Worm (Caenorhabditis elegans) whole organism, L1 larva: ENCODE results near the gene C34C12.9.

Source experiments
- Y116A8C.19 ChIP-seq: sonication (generic microtip); optimal IDR thresholded peaks from 2 replicates; lab custom pipeline; 2016; ENCODE audit warnings: missing compliant biosample characterization, missing genetic modification characterization, borderline replicate concordance
- efl-1 ChIP-seq, 4 experiments: fragments of 150-350 bp; optimal IDR thresholded peaks in 3 of 4; peaks in 1 of 4; 1 replicate in 1 of 4; 2 replicates in 3 of 4; lab custom pipeline; 2014; ENCODE audit warnings: missing biosample characterization in 2 of 4, missing genetic modification characterization in 2 of 4, missing genetic modification reagents in 2 of 4
- hpl-2 ChIP-seq: fragments of 150-350 bp; optimal IDR thresholded peaks from 2 replicates; lab custom pipeline; 2014; ENCODE audit warnings: missing biosample characterization, missing genetic modification reagents, missing genetic modification characterization
- isw-1 ChIP-seq: fragments of 200-800 bp; sonication (Bioruptor generic); IDR thresholded peaks from 2 replicates; pipeline ENCODE4 v1.3.6; 2022; ENCODE audit warnings: missing genetic modification characterization, missing compliant biosample characterization
- lin-14 ChIP-seq: fragments of 200-800 bp; sonication (Bioruptor generic); optimal IDR thresholded peaks from 2 replicates; lab custom pipeline; 2018; ENCODE audit warnings: mild to moderate bottlenecking, missing genetic modification characterization, moderate library complexity, missing compliant biosample characterization
- lin-35 ChIP-seq, 2 experiments: fragments of 150-350 bp; optimal IDR thresholded peaks; 2 replicates each; lab custom pipeline; 2014; ENCODE audit warnings: missing biosample characterization in 2 of 2, missing genetic modification characterization in 2 of 2, missing genetic modification reagents in 2 of 2
- lir-3 ChIP-seq: sonication (generic microtip); optimal IDR thresholded peaks from 2 replicates; lab custom pipeline; 2016; ENCODE audit warnings: mild to moderate bottlenecking, missing genetic modification characterization, moderate library complexity, missing compliant biosample characterization; ENCODE audit not compliant: poor library complexity
- nhr-12 ChIP-seq: sonication (generic microtip); optimal IDR thresholded peaks from 2 replicates; lab custom pipeline; 2017; ENCODE audit warnings: missing biosample characterization, missing genetic modification characterization
- nhr-90 ChIP-seq: sonication (generic microtip); optimal IDR thresholded peaks from 2 replicates; lab custom pipeline; 2016; ENCODE audit warnings: mild to moderate bottlenecking, missing genetic modification characterization, missing compliant biosample characterization; ENCODE audit not compliant: poor library complexity
- pax-3 ChIP-seq: fragments of 200-800 bp; sonication (Bioruptor generic); optimal IDR thresholded peaks from 2 replicates; lab custom pipeline; 2018; ENCODE audit warnings: mild to moderate bottlenecking, missing genetic modification characterization, moderate library complexity, missing compliant biosample characterization
- unc-62 ChIP-seq: fragments of 150-350 bp; optimal IDR thresholded peaks from 2 replicates; lab custom pipeline; 2014; ENCODE audit warnings: missing biosample characterization, missing genetic modification reagents, missing genetic modification characterization
- unc-86 ChIP-seq: sonication (generic microtip); optimal IDR thresholded peaks from 2 replicates; lab custom pipeline; 2016; ENCODE audit warnings: missing genetic modification characterization, missing compliant biosample characterization
- zag-1 ChIP-seq: fragments of 150-350 bp; optimal IDR thresholded peaks from 2 replicates; lab custom pipeline; 2014; ENCODE audit warnings: missing biosample characterization, missing genetic modification characterization
- zip-4 ChIP-seq: fragments of 200-800 bp; sonication (Bioruptor generic); optimal IDR thresholded peaks from 2 replicates; lab custom pipeline; 2018; ENCODE audit warnings: mild to moderate bottlenecking, missing genetic modification characterization, moderate library complexity, missing compliant biosample characterization

C34C12.9 gene

DNA sequence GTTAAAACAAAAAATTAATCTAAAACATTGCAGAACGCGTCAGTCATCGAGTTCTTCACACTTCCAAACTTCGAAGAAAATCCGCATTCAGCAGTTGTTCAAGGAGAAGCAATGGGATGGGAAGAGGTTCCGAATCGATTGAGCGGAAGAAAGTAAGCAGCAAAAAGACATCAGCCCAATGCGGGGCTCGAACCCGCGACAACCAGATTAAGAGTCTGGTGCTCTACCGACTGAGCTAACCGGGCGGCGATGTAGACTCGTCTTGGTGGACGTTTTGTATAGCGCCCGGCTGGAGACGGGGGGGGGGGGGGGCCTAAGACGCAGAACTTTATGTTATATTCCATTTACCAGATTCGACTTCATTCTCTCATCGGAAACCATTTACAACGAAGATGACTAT, 48.6 kb downstream of the C34C12.9 start:
- no peak for TF ChIP-seq lir-3 (tag; lab: Kevin White, UChicago)
- no peak for TF ChIP-seq hpl-2
- no peak for TF ChIP-seq lin-35 (GFP tag; optimal IDR thresholded peaks at IDR 0.05; lab: Kevin White, UChicago)
- TF ChIP-seq zip-4 (GFP tag; lab: Kevin White, UChicago) = no peak
- TF ChIP-seq Y116A8C.19 (tag; lab: Kevin White, UChicago) = no peak
- no peak for TF ChIP-seq unc-62 (GFP tag; lab: Kevin White, UChicago)

DNA sequence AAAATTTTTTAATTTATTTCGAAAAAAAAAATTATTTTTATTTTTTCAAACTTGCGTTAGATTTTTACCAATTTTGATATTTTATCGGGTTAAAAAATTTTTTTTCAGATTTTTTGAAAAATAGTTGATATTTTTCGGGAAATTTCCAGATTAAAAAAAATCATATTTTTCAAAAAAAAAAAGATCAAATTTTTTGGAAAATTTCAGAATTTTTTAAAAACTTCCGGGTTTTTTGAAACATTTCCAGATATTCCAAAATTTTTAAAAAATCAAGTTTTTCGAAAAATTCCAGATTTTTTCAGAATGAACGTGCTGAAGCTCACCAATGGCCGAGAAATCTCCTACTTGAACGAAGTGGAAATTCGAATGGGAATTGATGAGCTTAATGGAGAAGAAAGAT, 49.9 kb downstream of the C34C12.9 start, which contains the start of gene metl-18:
Gene metl-18 (plus strand): TSS at position 301 of the 400 bp plus-strand sequence.
- TF ChIP-seq hpl-2 (no peak), efl-1 (optimal IDR thresholded peaks at IDR 0.05; lab: Kevin White, UChicago) (no peak), efl-1 (GFP tag; optimal IDR thresholded peaks at IDR 0.05 in 1 of 2; lab: Kevin White, UChicago) (peak in 1 of 2 experiments; percentile 34)
- TF ChIP-seq, all 84 proteins: peak for 1

DNA sequence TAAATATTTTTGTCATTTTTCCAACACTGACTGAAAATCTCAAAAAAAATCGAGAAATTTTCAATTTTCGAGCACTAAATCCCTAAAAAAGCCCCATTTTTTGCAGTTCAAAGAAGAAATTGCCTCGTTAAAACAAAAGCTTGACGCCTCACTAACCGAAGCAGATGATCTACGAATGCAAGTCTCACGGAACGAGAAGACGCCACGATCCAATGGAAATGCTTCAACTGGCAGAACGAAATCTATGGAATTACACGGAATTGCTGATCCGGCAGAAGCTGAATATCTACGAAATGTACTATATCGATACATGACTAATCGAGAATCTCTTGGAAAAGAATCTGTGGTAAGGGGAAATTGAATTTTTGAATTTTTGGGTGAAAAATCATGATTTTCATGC, 51.4 kb downstream of the C34C12.9 start:
- TF ChIP-seq unc-86 (no peak), isw-1 (GFP tag; lab: Robert Waterston, UW) (no peak), pax-3 (tag; lab: Kevin White, UChicago) (no peak), lin-14 (GFP tag; lab: Kevin White, UChicago) (no peak), nhr-12 (tag; lab: Kevin White, UChicago) (no peak), hpl-2 (no peak), zag-1 (no peak), nhr-90 (tag; lab: Kevin White, UChicago) (no peak)
